Worm (Caenorhabditis elegans) whole organism, late embryonic: ENCODE data around the gene fbn-1.
A peak's percentile ranks its signal among the peaks of the same experiment; 100 is the strongest.

Experiments used
- C38D4.7 ChIP-seq: fragments of 200-800 bp; sonication (Bioruptor generic); optimal IDR thresholded peaks from 2 replicates; lab custom pipeline; 2018; ENCODE audit warnings: mild to moderate bottlenecking, missing genetic modification characterization, moderate library complexity, missing compliant biosample characterization
- T23F11.4 ChIP-seq: fragments of 200-800 bp; sonication (Bioruptor generic); optimal IDR thresholded peaks from 2 replicates; lab custom pipeline; 2018; ENCODE audit warnings: mild to moderate bottlenecking, missing genetic modification characterization, missing compliant biosample characterization
- Y22D7AL.16 ChIP-seq: sonication (generic microtip); optimal IDR thresholded peaks from 2 replicates; lab custom pipeline; 2016; ENCODE audit warnings: missing genetic modification characterization, missing compliant biosample characterization
- ceh-18 ChIP-seq: sonication (generic microtip); optimal IDR thresholded peaks from 2 replicates; lab custom pipeline; 2016; ENCODE audit warnings: missing genetic modification characterization, missing compliant biosample characterization
- ceh-19 ChIP-seq: fragments of 200-800 bp; sonication (Bioruptor generic); optimal IDR thresholded peaks from 2 replicates; lab custom pipeline; 2018; ENCODE audit warnings: mild to moderate bottlenecking, missing genetic modification characterization, missing compliant biosample characterization
- ceh-2 ChIP-seq: sonication (generic microtip); optimal IDR thresholded peaks from 2 replicates; lab custom pipeline; 2016; ENCODE audit warnings: missing genotype, missing genetic modification characterization, missing compliant biosample characterization
- ceh-24 ChIP-seq: sonication (generic microtip); optimal IDR thresholded peaks from 2 replicates; lab custom pipeline; 2016; ENCODE audit warnings: mild to moderate bottlenecking, missing genetic modification characterization, missing compliant biosample characterization
- ceh-30 ChIP-seq: fragments of 150-350 bp; optimal IDR thresholded peaks from 2 replicates; lab custom pipeline; 2014; ENCODE audit warnings: missing biosample characterization, missing genetic modification characterization
- ceh-31 ChIP-seq: sonication (generic microtip); optimal IDR thresholded peaks from 2 replicates; lab custom pipeline; 2016; ENCODE audit warnings: missing genetic modification characterization, missing compliant biosample characterization
- ceh-34 ChIP-seq: sonication (generic microtip); optimal IDR thresholded peaks from 2 replicates; lab custom pipeline; 2016; ENCODE audit warnings: mild to moderate bottlenecking, missing genetic modification characterization, missing compliant biosample characterization
- ceh-45 ChIP-seq: fragments of 200-800 bp; sonication (Bioruptor generic); IDR thresholded peaks from 2 replicates; pipeline ENCODE4 v1.3.6; 2022; ENCODE audit warnings: missing genetic modification reagents, missing genetic modification characterization, missing compliant biosample characterization
- ceh-48 ChIP-seq: sonication (generic microtip); optimal IDR thresholded peaks from 2 replicates; lab custom pipeline; 2016; ENCODE audit warnings: missing genetic modification characterization, inconsistent platforms, missing compliant biosample characterization
- ceh-6 ChIP-seq: fragments of 200-800 bp; sonication (Bioruptor generic); optimal IDR thresholded peaks from 2 replicates; lab custom pipeline; 2018; ENCODE audit warnings: mild to moderate bottlenecking, missing genetic modification characterization, missing compliant biosample characterization
- ceh-9 ChIP-seq: sonication (generic microtip); optimal IDR thresholded peaks from 2 replicates; lab custom pipeline; 2016; ENCODE audit warnings: mild to moderate bottlenecking, missing genetic modification characterization, inconsistent platforms, missing compliant biosample characterization
- che-1 ChIP-seq: sonication (generic microtip); optimal IDR thresholded peaks from 2 replicates; lab custom pipeline; 2016; ENCODE audit warnings: mild to moderate bottlenecking, missing genetic modification characterization, missing compliant biosample characterization
- dmd-4 ChIP-seq: sonication (generic microtip); optimal IDR thresholded peaks from 2 replicates; lab custom pipeline; 2016; ENCODE audit warnings: borderline replicate concordance, missing genetic modification characterization, missing compliant biosample characterization
- dve-1 ChIP-seq: sonication (generic microtip); optimal IDR thresholded peaks from 2 replicates; lab custom pipeline; 2017; ENCODE audit warnings: antibody characterized with exemption, mild to moderate bottlenecking, missing genetic modification characterization, missing compliant biosample characterization
- ets-4 ChIP-seq: sonication (generic microtip); optimal IDR thresholded peaks from 2 replicates; lab custom pipeline; 2016; ENCODE audit warnings: missing genetic modification characterization, missing compliant biosample characterization
- eyg-1 ChIP-seq: sonication (generic microtip); optimal IDR thresholded peaks from 2 replicates; lab custom pipeline; 2016; ENCODE audit warnings: missing genotype, missing genetic modification characterization, missing compliant biosample characterization
- fax-1 ChIP-seq: sonication (generic microtip); optimal IDR thresholded peaks from 2 replicates; lab custom pipeline; 2016; ENCODE audit warnings: missing genotype, missing genetic modification characterization, missing compliant biosample characterization
- fkh-6 ChIP-seq: sonication (generic microtip); optimal IDR thresholded peaks from 2 replicates; lab custom pipeline; 2016; ENCODE audit warnings: missing genetic modification characterization, missing compliant biosample characterization
- gmeb-2 ChIP-seq: sonication (generic microtip); optimal IDR thresholded peaks from 2 replicates; lab custom pipeline; 2016; ENCODE audit warnings: missing genetic modification characterization, inconsistent platforms, missing compliant biosample characterization
- hlh-13 ChIP-seq: fragments of 200-800 bp; sonication (Bioruptor generic); optimal IDR thresholded peaks from 2 replicates; lab custom pipeline; 2018; ENCODE audit warnings: mild to moderate bottlenecking, missing genetic modification characterization, missing compliant biosample characterization
- hlh-30 ChIP-seq: sonication (generic microtip); optimal IDR thresholded peaks from 2 replicates; lab custom pipeline; 2017; ENCODE audit warnings: antibody characterized with exemption, missing genetic modification characterization, missing compliant biosample characterization; ENCODE audit not compliant: insufficient read depth
- hlh-6 ChIP-seq: sonication (generic microtip); optimal IDR thresholded peaks from 2 replicates; lab custom pipeline; 2016; ENCODE audit warnings: missing genotype, missing genetic modification characterization, missing compliant biosample characterization
- lim-6 ChIP-seq: sonication (generic microtip); optimal IDR thresholded peaks from 2 replicates; lab custom pipeline; 2016; ENCODE audit warnings: missing genetic modification characterization, missing compliant biosample characterization
- lin-11 ChIP-seq: fragments of 200-800 bp; sonication (Bioruptor generic); optimal IDR thresholded peaks from 2 replicates; lab custom pipeline; 2018; ENCODE audit warnings: mild to moderate bottlenecking, missing genetic modification characterization, missing compliant biosample characterization
- madf-2 ChIP-seq: sonication (generic microtip); optimal IDR thresholded peaks from 2 replicates; lab custom pipeline; 2017; ENCODE audit warnings: missing genetic modification characterization, missing compliant biosample characterization
- nfya-1 ChIP-seq: sonication (generic microtip); optimal IDR thresholded peaks from 2 replicates; lab custom pipeline; 2017; ENCODE audit warnings: missing genetic modification characterization, mild to moderate bottlenecking, missing compliant biosample characterization, antibody characterized with exemption, moderate library complexity
- nhr-232 ChIP-seq: sonication (generic microtip); optimal IDR thresholded peaks from 2 replicates; lab custom pipeline; 2016; ENCODE audit warnings: missing genetic modification characterization, missing compliant biosample characterization
- npax-4 ChIP-seq: sonication (generic microtip); optimal IDR thresholded peaks from 2 replicates; lab custom pipeline; 2016; ENCODE audit warnings: missing genetic modification characterization, missing compliant biosample characterization
- odd-2 ChIP-seq: sonication (generic microtip); optimal IDR thresholded peaks from 2 replicates; lab custom pipeline; 2017; ENCODE audit warnings: antibody characterized with exemption, mild to moderate bottlenecking, missing genetic modification characterization, missing compliant biosample characterization
- pag-3 ChIP-seq: sonication (generic microtip); optimal IDR thresholded peaks from 2 replicates; lab custom pipeline; 2016; ENCODE audit warnings: missing compliant biosample characterization, missing genetic modification characterization, borderline replicate concordance
- pax-1 ChIP-seq: fragments of 150-350 bp; optimal IDR thresholded peaks from 2 replicates; lab custom pipeline; 2014; ENCODE audit warnings: missing biosample characterization, missing genetic modification characterization
- pha-2 ChIP-seq: sonication (generic microtip); optimal IDR thresholded peaks from 2 replicates; lab custom pipeline; 2017; ENCODE audit warnings: mild to moderate bottlenecking, missing genetic modification characterization, missing compliant biosample characterization
- pqm-1 ChIP-seq: sonication (generic microtip); optimal IDR thresholded peaks from 2 replicates; lab custom pipeline; 2016; ENCODE audit warnings: missing genetic modification characterization, missing compliant biosample characterization
- ref-2 ChIP-seq: sonication (generic microtip); optimal IDR thresholded peaks from 2 replicates; lab custom pipeline; 2016; ENCODE audit warnings: missing genetic modification characterization, missing compliant biosample characterization
- sox-4 ChIP-seq: sonication (generic microtip); optimal IDR thresholded peaks from 2 replicates; lab custom pipeline; 2017; ENCODE audit warnings: mild to moderate bottlenecking, missing genetic modification characterization, inconsistent platforms, missing compliant biosample characterization
- syd-9 ChIP-seq: sonication (generic microtip); optimal IDR thresholded peaks from 2 replicates; lab custom pipeline; 2016; ENCODE audit warnings: mild to moderate bottlenecking, missing genetic modification characterization, moderate library complexity, missing compliant biosample characterization
- tbx-2 ChIP-seq: sonication (generic microtip); optimal IDR thresholded peaks from 2 replicates; lab custom pipeline; 2016; ENCODE audit warnings: missing genetic modification characterization, missing compliant biosample characterization
- tbx-7 ChIP-seq: sonication (generic microtip); optimal IDR thresholded peaks from 2 replicates; lab custom pipeline; 2016; ENCODE audit warnings: missing genotype, missing genetic modification characterization, missing compliant biosample characterization
- ttx-3 ChIP-seq: sonication (generic microtip); optimal IDR thresholded peaks from 2 replicates; lab custom pipeline; 2016; ENCODE audit warnings: missing genetic modification reagents, missing genetic modification characterization, missing compliant biosample characterization
- unc-3 ChIP-seq, 2 experiments: fragments of 200-800 bp in 1 of 2; sonication (Bioruptor generic) in 1 of 2; sonication (generic microtip) in 1 of 2; conservative IDR thresholded peaks in 1 of 2; optimal IDR thresholded peaks in 1 of 2; 2 replicates each; pipeline versions ENCODE4 v1.3.6 to Lab custom; 2016 to 2022; ENCODE audit warnings: missing compliant biosample characterization in 2 of 2, missing genetic modification characterization in 2 of 2, missing genetic modification reagents in 1 of 2
- unc-42 ChIP-seq: sonication (generic microtip); optimal IDR thresholded peaks from 2 replicates; lab custom pipeline; 2016; ENCODE audit warnings: missing genotype, missing genetic modification characterization, missing compliant biosample characterization
- unc-86 ChIP-seq: sonication (generic microtip); optimal IDR thresholded peaks from 2 replicates; lab custom pipeline; 2016; ENCODE audit warnings: missing genetic modification characterization, missing compliant biosample characterization
- zip-5 ChIP-seq: sonication (generic microtip); optimal IDR thresholded peaks from 2 replicates; lab custom pipeline; 2016; ENCODE audit warnings: missing genetic modification characterization, missing compliant biosample characterization
- ztf-16 ChIP-seq: sonication (generic microtip); optimal IDR thresholded peaks from 2 replicates; lab custom pipeline; 2017; ENCODE audit warnings: missing genetic modification characterization, missing compliant biosample characterization

fbn-1 gene

DNA sequence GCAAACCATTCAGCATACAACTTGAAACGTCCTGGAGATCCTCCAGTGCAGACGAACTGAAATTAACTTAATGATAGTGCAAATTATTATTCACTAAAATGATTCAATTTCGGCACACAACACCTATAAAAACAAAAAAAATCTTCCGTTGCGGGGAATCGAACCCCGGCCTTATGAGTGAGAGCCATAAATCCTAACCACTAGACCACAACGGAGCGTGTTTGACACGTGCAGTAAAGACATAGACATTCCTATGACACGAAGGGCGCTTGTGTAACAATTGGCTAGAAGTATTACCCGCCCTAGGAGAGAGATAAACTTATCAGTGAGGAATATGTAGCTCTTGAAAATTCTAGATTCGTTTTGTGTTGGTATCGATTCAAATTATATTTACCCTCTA lies 16.8 kb downstream of the fbn-1 start (continued):
- no peak for TF ChIP-seq unc-3 (GFP tag; conservative IDR thresholded peaks at IDR 0.05; lab: Robert Waterston, UW)
- no peak for TF ChIP-seq unc-3 (tag; optimal IDR thresholded peaks at IDR 0.05; lab: Kevin White, UChicago)
- no peak for TF ChIP-seq ceh-24
- TF ChIP-seq madf-2 (tag; lab: Kevin White, UChicago), result peak; percentile 49
- no peak for TF ChIP-seq ceh-45
- TF ChIP-seq dmd-4 (tag; lab: Kevin White, UChicago), result no peak
- peak; percentile 36 for TF ChIP-seq C38D4.7 (GFP tag; lab: Kevin White, UChicago)
- TF ChIP-seq ceh-48, result peak; percentile 11
- peak; percentile 39 for TF ChIP-seq gmeb-2 (tag; lab: Kevin White, UChicago)
- TF ChIP-seq hlh-30 (tag; lab: Kevin White, UChicago), result peak; percentile 32
- TF ChIP-seq ceh-30 (tag; lab: Kevin White, UChicago), result no peak
- TF ChIP-seq syd-9 (tag; lab: Kevin White, UChicago), result no peak
- TF ChIP-seq ref-2 (tag; lab: Kevin White, UChicago), result no peak
- no peak for TF ChIP-seq ceh-34 (tag; lab: Kevin White, UChicago)
- no peak for TF ChIP-seq ztf-16 (tag; lab: Kevin White, UChicago)
- TF ChIP-seq unc-86 (tag; lab: Kevin White, UChicago), result no peak
- no peak for TF ChIP-seq unc-42 (tag; lab: Kevin White, UChicago)
- TF ChIP-seq ceh-18 (tag; lab: Kevin White, UChicago), result no peak
- TF ChIP-seq sox-4 (tag; lab: Kevin White, UChicago), result peak; percentile 41
- no peak for TF ChIP-seq nfya-1 (tag; lab: Kevin White, UChicago)
- peak; percentile 58 for TF ChIP-seq fkh-6
- peak; percentile 48 for TF ChIP-seq Y22D7AL.16 (tag; lab: Kevin White, UChicago)
- no peak for TF ChIP-seq ceh-2 (tag; lab: Kevin White, UChicago)
- no peak for TF ChIP-seq odd-2 (tag; lab: Kevin White, UChicago)
- peak; percentile 60 for TF ChIP-seq tbx-2 (tag; lab: Kevin White, UChicago)
- no peak for TF ChIP-seq zip-5 (tag; lab: Kevin White, UChicago)
- TF ChIP-seq pqm-1, result no peak
- TF ChIP-seq nhr-232, result peak; percentile 5
- TF ChIP-seq ceh-19, result peak; percentile 72
- TF ChIP-seq npax-4 (tag; lab: Kevin White, UChicago), result no peak
- no peak for TF ChIP-seq dve-1 (tag; lab: Kevin White, UChicago)
- TF ChIP-seq lim-6 (tag; lab: Kevin White, UChicago), result no peak
- TF ChIP-seq lin-11 (tag; lab: Kevin White, UChicago), result peak; percentile 21
- TF ChIP-seq eyg-1 (tag; lab: Kevin White, UChicago), result no peak
- no peak for TF ChIP-seq ceh-9 (tag; lab: Kevin White, UChicago)
- TF ChIP-seq T23F11.4 (GFP tag; lab: Kevin White, UChicago), result peak; percentile 9
- peak; percentile 1 for TF ChIP-seq fax-1 (tag; lab: Kevin White, UChicago)
- TF ChIP-seq hlh-6 (tag; lab: Kevin White, UChicago), result peak; percentile 24
- TF ChIP-seq ets-4 (tag; lab: Kevin White, UChicago), result no peak
- no peak for TF ChIP-seq pag-3
- no peak for TF ChIP-seq ttx-3 (tag; lab: Kevin White, UChicago)
- no peak for TF ChIP-seq pha-2 (tag; lab: Kevin White, UChicago)
- peak; percentile 17 for TF ChIP-seq che-1 (tag; lab: Kevin White, UChicago)
- no peak for TF ChIP-seq ceh-31 (tag; lab: Kevin White, UChicago)
- TF ChIP-seq ceh-6 (GFP tag; lab: Kevin White, UChicago), result peak; percentile 44
- TF ChIP-seq tbx-7 (tag; lab: Kevin White, UChicago), result no peak
- TF ChIP-seq pax-1, result no peak
- TF ChIP-seq hlh-13 (GFP tag; lab: Kevin White, UChicago), result no peak
- TF ChIP-seq, all 69 proteins: peak for 21
